Worm (Caenorhabditis elegans): Measurements from ENCODE around the gene dlc-2.

DNA sequence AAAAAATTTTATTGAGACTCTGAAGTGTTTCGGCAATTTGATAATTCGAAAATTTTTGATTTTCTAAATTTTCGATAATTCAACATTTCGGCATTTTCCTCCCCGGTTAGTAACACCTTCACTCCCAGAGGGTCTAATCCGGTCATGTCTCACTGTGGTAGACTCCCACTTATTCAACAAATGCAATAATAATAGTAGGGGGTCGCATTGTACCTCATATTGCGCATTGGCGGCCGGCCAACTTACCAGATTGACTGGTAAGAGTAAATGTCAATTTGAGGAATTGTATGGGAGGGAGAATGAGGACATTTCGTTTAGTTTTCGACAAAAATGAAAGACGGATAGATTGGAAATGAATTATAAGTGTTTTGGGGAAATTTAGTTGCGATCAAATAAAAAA lies 22.4 kb upstream of the dlc-2 start:
- TF ChIP-seq dpff-1 (tag; optimal IDR thresholded peaks at IDR 0.05) (no peak), mel-28 (tag; optimal IDR thresholded peaks at IDR 0.05; ENCODE audit: borderline replicate concordance) (no peak), tlf-1 (GFP tag; optimal IDR thresholded peaks at IDR 0.05) (no peak), unc-62 (GFP tag; optimal IDR thresholded peaks at IDR 0.05) (no peak), B0019.2 (GFP tag; conservative IDR thresholded peaks at IDR 0.05) (no peak), madf-3 (GFP tag; IDR thresholded peaks at IDR 0.05) (no peak), lin-35 (GFP tag; optimal IDR thresholded peaks at IDR 0.05) (no peak), hlh-12 (tag; optimal IDR thresholded peaks at IDR 0.05) (no peak), snpc-4 (GFP tag; optimal IDR thresholded peaks at IDR 0.05) (no peak), snpc-4 (tag; optimal IDR thresholded peaks at IDR 0.05) (no peak), ceh-27 (GFP tag; optimal IDR thresholded peaks at IDR 0.05) (no peak), ceh-58 (GFP tag; IDR thresholded peaks at IDR 0.05) (no peak), nhr-90 (tag; optimal IDR thresholded peaks at IDR 0.05) (no peak), ccch-3 (GFP tag; optimal IDR thresholded peaks at IDR 0.05) (no peak)

All from whole organism, young adult.